Worm (Caenorhabditis elegans) whole organism, late embryonic: ENCODE results near the gene clec-58.

Experiments used
- C38D4.7 ChIP-seq: fragments of 200-800 bp; sonication (Bioruptor generic); optimal IDR thresholded peaks from 2 replicates; lab custom pipeline; 2018; ENCODE audit warnings: mild to moderate bottlenecking, missing genetic modification characterization, moderate library complexity, missing compliant biosample characterization
- ama-1 ChIP-seq: fragments of 150-350 bp; optimal IDR thresholded peaks from 2 replicates; lab custom pipeline; 2014
- ceh-14 ChIP-seq: sonication (generic microtip); optimal IDR thresholded peaks from 2 replicates; lab custom pipeline; 2016; ENCODE audit warnings: missing genotype, missing genetic modification characterization, missing compliant biosample characterization
- ceh-18 ChIP-seq: sonication (generic microtip); optimal IDR thresholded peaks from 2 replicates; lab custom pipeline; 2016; ENCODE audit warnings: missing genetic modification characterization, missing compliant biosample characterization
- ceh-34 ChIP-seq: sonication (generic microtip); optimal IDR thresholded peaks from 2 replicates; lab custom pipeline; 2016; ENCODE audit warnings: mild to moderate bottlenecking, missing genetic modification characterization, missing compliant biosample characterization
- dve-1 ChIP-seq: sonication (generic microtip); optimal IDR thresholded peaks from 2 replicates; lab custom pipeline; 2017; ENCODE audit warnings: antibody characterized with exemption, mild to moderate bottlenecking, missing genetic modification characterization, missing compliant biosample characterization
- hlh-15 ChIP-seq: sonication (generic microtip); optimal IDR thresholded peaks from 2 replicates; lab custom pipeline; 2016; ENCODE audit warnings: missing genetic modification characterization, missing compliant biosample characterization
- hlh-30 ChIP-seq: sonication (generic microtip); optimal IDR thresholded peaks from 2 replicates; lab custom pipeline; 2017; ENCODE audit warnings: antibody characterized with exemption, missing genetic modification characterization, missing compliant biosample characterization; ENCODE audit not compliant: insufficient read depth
- pag-3 ChIP-seq: sonication (generic microtip); optimal IDR thresholded peaks from 2 replicates; lab custom pipeline; 2016; ENCODE audit warnings: missing compliant biosample characterization, missing genetic modification characterization, borderline replicate concordance
- pros-1 ChIP-seq: fragments of 150-350 bp; optimal IDR thresholded peaks from 2 replicates; lab custom pipeline; 2014; ENCODE audit warnings: missing biosample characterization, missing genetic modification reagents, missing genetic modification characterization
- sox-4 ChIP-seq: sonication (generic microtip); optimal IDR thresholded peaks from 2 replicates; lab custom pipeline; 2017; ENCODE audit warnings: mild to moderate bottlenecking, missing genetic modification characterization, inconsistent platforms, missing compliant biosample characterization
- syd-9 ChIP-seq: sonication (generic microtip); optimal IDR thresholded peaks from 2 replicates; lab custom pipeline; 2016; ENCODE audit warnings: mild to moderate bottlenecking, missing genetic modification characterization, moderate library complexity, missing compliant biosample characterization
- unc-42 ChIP-seq: sonication (generic microtip); optimal IDR thresholded peaks from 2 replicates; lab custom pipeline; 2016; ENCODE audit warnings: missing genotype, missing genetic modification characterization, missing compliant biosample characterization
- unc-55 ChIP-seq: sonication (generic microtip); optimal IDR thresholded peaks from 2 replicates; lab custom pipeline; 2017; ENCODE audit warnings: missing biosample characterization, missing genetic modification reagents, missing genetic modification characterization

DNA sequence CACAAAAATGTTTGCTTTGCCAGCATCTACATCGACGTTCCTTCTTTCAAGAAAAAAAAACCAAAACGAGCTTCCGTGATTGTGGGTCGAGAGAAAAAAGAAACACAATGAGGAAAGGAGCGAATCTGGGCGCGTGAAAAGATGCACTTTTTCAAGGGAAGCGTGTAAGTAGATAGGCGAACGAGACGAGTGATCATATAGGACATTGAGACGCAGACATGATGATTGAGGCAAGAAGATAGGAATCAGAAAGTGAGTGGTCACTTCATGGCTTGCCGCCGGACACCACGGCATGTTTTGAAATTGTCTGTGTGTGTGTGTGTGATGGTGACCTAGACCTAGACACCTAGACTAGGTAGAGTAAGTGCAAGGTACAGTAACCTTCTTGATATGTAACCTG lies 25.6 kb upstream of the clec-58 start:
- TF ChIP-seq dve-1 (tag; lab: Kevin White, UChicago) (no peak), pros-1 (no peak), ceh-34 (tag; lab: Kevin White, UChicago) (no peak), unc-55 (GFP tag; lab: Kevin White, UChicago) (no peak), hlh-30 (tag; lab: Kevin White, UChicago) (no peak), sox-4 (tag; lab: Kevin White, UChicago) (no peak), unc-42 (no peak), syd-9 (tag; lab: Kevin White, UChicago) (no peak), hlh-15 (tag; lab: Kevin White, UChicago) (no peak), C38D4.7 (GFP tag; lab: Kevin White, UChicago) (no peak), ceh-14 (tag; lab: Kevin White, UChicago) (no peak), ceh-18 (peak; percentile 22), pag-3 (tag; lab: Kevin White, UChicago) (no peak), ama-1 (lab: Kevin White, UChicago) (no peak)
